Fruit fly (Drosophila melanogaster) whole organism, adult: ENCODE data around the gene CG4653.

Source experiments
- CG11617 ChIP-seq: fragments of 200-800 bp; sonication (Bioruptor generic); optimal IDR thresholded peaks from 2 replicates; lab custom pipeline; 2017; ENCODE audit warnings: mild to moderate bottlenecking, missing biosample characterization, missing genetic modification reagents, missing genetic modification characterization
- Clk ChIP-seq: fragments of 200-800 bp; sonication (Bioruptor generic); optimal IDR thresholded peaks from 2 replicates; lab custom pipeline; 2017; ENCODE audit warnings: missing biosample characterization, missing genetic modification characterization
- Crg-1 ChIP-seq: fragments of 200-800 bp; sonication (Bioruptor generic); optimal IDR thresholded peaks from 2 replicates; lab custom pipeline; 2016; ENCODE audit warnings: missing biosample characterization, missing genetic modification characterization
- bab1 ChIP-seq: fragments of 200-800 bp; sonication (Bioruptor generic); optimal IDR thresholded peaks from 3 replicates; lab custom pipeline; 2019; ENCODE audit warnings: missing biosample characterization, mild to moderate bottlenecking, missing genetic modification characterization, moderate library complexity
- cic ChIP-seq: fragments of 200-800 bp; sonication (Bioruptor generic); optimal IDR thresholded peaks from 2 replicates; lab custom pipeline; 2017; ENCODE audit warnings: missing biosample characterization, mild to moderate bottlenecking, missing genetic modification characterization, moderate library complexity
- kay ChIP-seq: fragments of 200-800 bp; sonication (Bioruptor generic); peaks from one replicate; lab custom pipeline; 2016; ENCODE audit warnings: missing biosample characterization, missing genetic modification characterization, borderline replicate concordance
- pad ChIP-seq: fragments of 200-800 bp; sonication (Bioruptor generic); optimal IDR thresholded peaks from 3 replicates; lab custom pipeline; 2017; ENCODE audit warnings: missing biosample characterization, missing genetic modification characterization, mild to moderate bottlenecking, moderate library complexity, missing genetic modification reagents

- TF ChIP-seq kay (GFP tag; lab: Kevin White, UChicago) (no peak), Crg-1 (GFP tag; lab: Kevin White, UChicago) (no peak), bab1 (GFP tag; lab: Kevin White, UChicago) (no peak), CG11617 (no peak), pad (GFP tag; lab: Kevin White, UChicago) (no peak), Clk (GFP tag; lab: Kevin White, UChicago) (no peak), cic (GFP tag; lab: Kevin White, UChicago) (no peak)
Measured at dm6 chrX:16690499-16690898, 13.4 kb upstream of the CG4653 start.
